Fruit fly (Drosophila melanogaster) whole organism, pupa: Measurements from ENCODE around the gene Sfp26Ac.

Source experiments
- CG10348 ChIP-seq: fragments of 200-800 bp; sonication (Bioruptor generic); IDR thresholded peaks from 2 replicates; pipeline ENCODE4 v1.3.6; 2022; ENCODE audit warnings: missing biosample characterization, missing genetic modification characterization
- CG12605 ChIP-seq: fragments of 200-800 bp; sonication (Bioruptor generic); IDR thresholded peaks from 2 replicates; pipeline ENCODE4 v1.3.6; 2022; ENCODE audit warnings: missing biosample characterization, missing genetic modification characterization
- CG17806 ChIP-seq: fragments of 200-800 bp; sonication (Bioruptor generic); optimal IDR thresholded peaks from 2 replicates; lab custom pipeline; 2018; ENCODE audit warnings: missing biosample characterization, mild to moderate bottlenecking, missing genetic modification characterization, moderate library complexity
- Snoo ChIP-seq: fragments of 200-800 bp; sonication (Bioruptor generic); optimal IDR thresholded peaks from 3 replicates; lab custom pipeline; 2017; ENCODE audit warnings: missing biosample characterization, mild to moderate bottlenecking, missing genetic modification characterization, inconsistent platforms

- TF ChIP-seq CG12605 (GFP tag; lab: Robert Waterston, UW) (no peak), CG17806 (tag; lab: Kevin White, UChicago) (no peak), CG10348 (GFP tag; lab: Robert Waterston, UW) (no peak), Snoo (tag; lab: Kevin White, UChicago) (no peak)
Measured at dm6 chr2L:5883441-5883840, 1.1 kb downstream of the Sfp26Ac start, which contains the start of gene CG44574.
